Fruit fly (Drosophila melanogaster) whole organism, embryonic: ENCODE data around the gene mthl6.

Experiments used
- BEAF-32 ChIP-seq: fragments of 200-800 bp; sonication (Bioruptor generic); optimal IDR thresholded peaks from 3 replicates; lab custom pipeline; 2017; ENCODE audit warnings: missing biosample characterization, missing genetic modification characterization, mild to moderate bottlenecking, moderate library complexity, missing genetic modification reagents
- Blimp-1 ChIP-seq: fragments of 200-800 bp; sonication (Bioruptor generic); optimal IDR thresholded peaks from 3 replicates; lab custom pipeline; 2018; ENCODE audit warnings: missing biosample characterization, missing genetic modification characterization, mild to moderate bottlenecking, moderate library complexity, missing genetic modification reagents
- CG10654 ChIP-seq: fragments of 200-800 bp; sonication (Bioruptor generic); optimal IDR thresholded peaks from 2 replicates; lab custom pipeline; 2016; ENCODE audit warnings: missing biosample characterization, missing genetic modification characterization
- CG11723 ChIP-seq: fragments of 200-800 bp; sonication (Bioruptor generic); optimal IDR thresholded peaks from 2 replicates; lab custom pipeline; 2017; ENCODE audit warnings: missing biosample characterization, mild to moderate bottlenecking, missing genetic modification characterization
- CG12769 ChIP-seq: fragments of 200-800 bp; sonication (Bioruptor generic); optimal IDR thresholded peaks from 2 replicates; lab custom pipeline; 2019; ENCODE audit warnings: missing biosample characterization, mild to moderate bottlenecking, missing genetic modification characterization, moderate library complexity
- CG14860 ChIP-seq: fragments of 200-800 bp; sonication (Bioruptor generic); IDR thresholded peaks from 3 replicates; pipeline ENCODE4 v1.3.6; 2022; ENCODE audit warnings: missing biosample characterization, missing genetic modification characterization; ENCODE audit not compliant: partially characterized antibody
- CG1647 ChIP-seq: fragments of 200-800 bp; sonication (Bioruptor generic); optimal IDR thresholded peaks from 3 replicates; lab custom pipeline; 2016; ENCODE audit warnings: missing biosample characterization, missing genetic modification characterization
- CG16813 ChIP-seq: fragments of 200-800 bp; sonication (Bioruptor generic); IDR thresholded peaks from 3 replicates; pipeline ENCODE4 v1.3.6; 2022; ENCODE audit warnings: missing biosample characterization, missing genetic modification characterization; ENCODE audit not compliant: partially characterized antibody
- CG2120 ChIP-seq: fragments of 200-800 bp; sonication (Bioruptor generic); optimal IDR thresholded peaks from 3 replicates; lab custom pipeline; 2016; ENCODE audit warnings: missing biosample characterization, missing genetic modification characterization
- CG2129 ChIP-seq: fragments of 200-800 bp; sonication (Bioruptor generic); IDR thresholded peaks from 2 replicates; pipeline ENCODE4 v1.3.6; 2022; ENCODE audit warnings: missing biosample characterization, missing genetic modification characterization; ENCODE audit not compliant: partially characterized antibody
- CG3726 ChIP-seq: fragments of 200-800 bp; sonication (Bioruptor generic); IDR thresholded peaks from 3 replicates; pipeline ENCODE4, ENCODE4 v1.3.6; 2022; ENCODE audit warnings: missing biosample characterization, missing genetic modification characterization
- CG4424 ChIP-seq: fragments of 200-800 bp; sonication (Bioruptor generic); optimal IDR thresholded peaks from 3 replicates; lab custom pipeline; 2016; ENCODE audit warnings: missing biosample characterization, missing genetic modification characterization
- CG7839 ChIP-seq: fragments of 200-800 bp; sonication (Bioruptor generic); optimal IDR thresholded peaks from 3 replicates; lab custom pipeline; 2018; ENCODE audit warnings: missing biosample characterization, mild to moderate bottlenecking, missing genetic modification characterization, moderate library complexity
- CG8924 ChIP-seq: fragments of 200-800 bp; optimal IDR thresholded peaks from 3 replicates; lab custom pipeline; 2019; ENCODE audit warnings: missing biosample characterization, mild to moderate bottlenecking, missing genetic modification characterization, moderate library complexity
- CG9215 ChIP-seq: fragments of 200-800 bp; sonication (Bioruptor generic); IDR thresholded peaks from 2 replicates; pipeline ENCODE4 v1.3.6; 2022; ENCODE audit warnings: missing biosample characterization, missing genetic modification characterization
- D ChIP-seq, 2 experiments: fragments of 200-800 bp in 1 of 2; fragments of >200 bp in 1 of 2; sonication (Bioruptor generic) in 1 of 2; optimal IDR thresholded peaks; 2 replicates in 1 of 2; 3 replicates in 1 of 2; lab custom pipeline; 2017; ENCODE audit warnings: mild to moderate bottlenecking in 1 of 2, missing biosample characterization in 1 of 2, missing genetic modification characterization in 1 of 2, missing genetic modification reagents in 1 of 2
- Dip3 ChIP-seq: fragments of 200-800 bp; sonication (Bioruptor generic); optimal IDR thresholded peaks from 3 replicates; lab custom pipeline; 2016; ENCODE audit warnings: missing biosample characterization, missing genetic modification characterization
- Doc3 ChIP-seq: fragments of 200-800 bp; sonication (Bioruptor generic); IDR thresholded peaks from 3 replicates; pipeline ENCODE4 v1.3.6; 2022; ENCODE audit warnings: missing biosample characterization, missing genetic modification characterization; ENCODE audit not compliant: partially characterized antibody
- Dref ChIP-seq: fragments of 200-800 bp; sonication (Bioruptor generic); IDR thresholded peaks from 2 replicates; pipeline ENCODE4 v1.3.6; 2022; ENCODE audit warnings: missing biosample characterization, missing genetic modification characterization
- Drgx ChIP-seq: fragments of 200-800 bp; sonication (Bioruptor generic); IDR thresholded peaks from 2 replicates; pipeline ENCODE4 v1.3.6; 2022; ENCODE audit warnings: missing biosample characterization, missing genetic modification characterization
- Fer1 ChIP-seq: fragments of 200-800 bp; sonication (Bioruptor generic); optimal IDR thresholded peaks from 2 replicates; lab custom pipeline; 2017; ENCODE audit warnings: missing biosample characterization, mild to moderate bottlenecking, missing genetic modification characterization
- GATAe ChIP-seq: fragments of 200-800 bp; sonication (Bioruptor generic); conservative IDR thresholded peaks from 2 replicates; pipeline ENCODE4 v1.3.6; 2022; ENCODE audit warnings: missing biosample characterization, missing genetic modification characterization
- HHEX ChIP-seq: fragments of 200-800 bp; sonication (Bioruptor generic); optimal IDR thresholded peaks from 3 replicates; lab custom pipeline; 2017; ENCODE audit warnings: missing biosample characterization, mild to moderate bottlenecking, missing genetic modification characterization, missing genetic modification reagents
- HLH3B ChIP-seq: fragments of 200-800 bp; sonication (Bioruptor generic); IDR thresholded peaks from 2 replicates; pipeline ENCODE4 v1.3.6; 2022; ENCODE audit warnings: missing biosample characterization, missing genetic modification characterization
- Hr39 ChIP-seq: fragments of >200 bp; optimal IDR thresholded peaks from 2 replicates; lab custom pipeline; 2017
- NFAT ChIP-seq: fragments of 200-800 bp; sonication (Bioruptor generic); IDR thresholded peaks from 2 replicates; pipeline ENCODE4 v1.3.6; 2022; ENCODE audit warnings: missing biosample characterization, missing genetic modification characterization
- Opbp ChIP-seq: fragments of 200-800 bp; sonication (Bioruptor generic); IDR thresholded peaks from 3 replicates; pipeline ENCODE4 v1.3.6; 2022; ENCODE audit warnings: missing biosample characterization, missing genetic modification characterization; ENCODE audit not compliant: partially characterized antibody
- PHDP ChIP-seq: fragments of 200-800 bp; sonication (Bioruptor generic); optimal IDR thresholded peaks from 3 replicates; lab custom pipeline; 2018; ENCODE audit warnings: missing biosample characterization, mild to moderate bottlenecking, missing genetic modification characterization, moderate library complexity
- Scr ChIP-seq: fragments of 200-800 bp; sonication (Bioruptor generic); IDR thresholded peaks from 2 replicates; pipeline ENCODE4 v1.3.6; 2022; ENCODE audit warnings: missing biosample characterization, missing genetic modification characterization; ENCODE audit not compliant: partially characterized antibody
- Sry-β ChIP-seq: fragments of 200-800 bp; sonication (Bioruptor generic); optimal IDR thresholded peaks from 2 replicates; lab custom pipeline; 2018; ENCODE audit warnings: missing biosample characterization, mild to moderate bottlenecking, missing genetic modification characterization, moderate library complexity
- TFAM ChIP-seq: fragments of 200-800 bp; sonication (Bioruptor generic); optimal IDR thresholded peaks from 2 replicates; lab custom pipeline; 2017; ENCODE audit warnings: missing biosample characterization, missing genetic modification characterization, inconsistent platforms
- aop ChIP-seq: fragments of 200-800 bp; sonication (Bioruptor generic); IDR thresholded peaks from 2 replicates; pipeline ENCODE4 v1.3.6; 2022; ENCODE audit warnings: missing biosample characterization, missing genetic modification characterization
- crc ChIP-seq: fragments of 200-800 bp; sonication (Bioruptor generic); optimal IDR thresholded peaks from 2 replicates; lab custom pipeline; 2016; ENCODE audit warnings: missing biosample characterization, missing genetic modification characterization
- dpn ChIP-seq, 2 experiments: fragments of 200-800 bp; sonication (Bioruptor generic); optimal IDR thresholded peaks; 3 replicates each; lab custom pipeline; 2016; ENCODE audit warnings: missing biosample characterization in 2 of 2, missing genetic modification characterization in 2 of 2
- esg ChIP-seq: fragments of 200-800 bp; sonication (Bioruptor generic); conservative IDR thresholded peaks from 2 replicates; pipeline ENCODE4 v1.3.6; 2022; ENCODE audit warnings: missing biosample characterization, missing genetic modification characterization
- gce ChIP-seq: fragments of 200-800 bp; sonication (Bioruptor generic); IDR thresholded peaks from 3 replicates; pipeline ENCODE4 v1.3.6; 2022; ENCODE audit warnings: missing biosample characterization, missing genetic modification characterization
- gsb-n ChIP-seq: fragments of 200-800 bp; sonication (Bioruptor generic); optimal IDR thresholded peaks from 3 replicates; lab custom pipeline; 2018; ENCODE audit warnings: missing biosample characterization, mild to moderate bottlenecking, missing genetic modification characterization
- ind ChIP-seq: fragments of 200-800 bp; sonication (Bioruptor generic); optimal IDR thresholded peaks from 3 replicates; lab custom pipeline; 2016; ENCODE audit warnings: missing biosample characterization, missing genetic modification characterization
- jumu ChIP-seq: fragments of 200-800 bp; sonication (Bioruptor generic); optimal IDR thresholded peaks from 3 replicates; lab custom pipeline; 2016; ENCODE audit warnings: missing biosample characterization, missing genetic modification characterization
- kni ChIP-seq: fragments of 200-800 bp; sonication (Bioruptor generic); optimal IDR thresholded peaks from 3 replicates; lab custom pipeline; 2017; ENCODE audit warnings: mild to moderate bottlenecking, missing biosample characterization, missing genetic modification reagents, missing genetic modification characterization
- nerfin-1 ChIP-seq: fragments of 200-800 bp; sonication (Bioruptor generic); optimal IDR thresholded peaks from 3 replicates; lab custom pipeline; 2019; ENCODE audit warnings: missing biosample characterization, mild to moderate bottlenecking, missing genetic modification characterization, moderate library complexity
- otp ChIP-seq: fragments of 200-800 bp; sonication (Bioruptor generic); IDR thresholded peaks from 3 replicates; pipeline ENCODE4, ENCODE4 v1.3.6; 2022; ENCODE audit warnings: missing biosample characterization, missing genetic modification characterization
- p53 ChIP-seq: fragments of 200-800 bp; sonication (Bioruptor generic); optimal IDR thresholded peaks from 2 replicates; lab custom pipeline; 2016; ENCODE audit warnings: missing biosample characterization, missing genetic modification characterization
- psq ChIP-seq: fragments of 200-800 bp; sonication (Bioruptor generic); optimal IDR thresholded peaks from 2 replicates; lab custom pipeline; 2017; ENCODE audit warnings: missing biosample characterization, missing genetic modification characterization
- sc ChIP-seq, 3 experiments: fragments of >200 bp in 2 of 3; fragments of 200-800 bp in 1 of 3; sonication (Bioruptor generic) in 1 of 3; optimal IDR thresholded peaks; 2 replicates in 2 of 3; 3 replicates in 1 of 3; lab custom pipeline; 2017; ENCODE audit warnings: mild to moderate bottlenecking in 1 of 3, missing biosample characterization in 1 of 3, missing genetic modification characterization in 1 of 3, missing genetic modification reagents in 1 of 3
- sob ChIP-seq: fragments of 200-800 bp; sonication (Bioruptor generic); IDR thresholded peaks from 2 replicates; pipeline ENCODE4 v1.3.6; 2022; ENCODE audit warnings: missing biosample characterization, missing genetic modification characterization
- wdn ChIP-seq: fragments of 200-800 bp; sonication (Bioruptor generic); IDR thresholded peaks from 2 replicates; pipeline ENCODE4 v1.3.6; 2022; ENCODE audit warnings: missing biosample characterization, missing genetic modification characterization
- zfh2 ChIP-seq: fragments of 200-800 bp; sonication (Bioruptor generic); optimal IDR thresholded peaks from 2 replicates; lab custom pipeline; 2016; ENCODE audit warnings: missing biosample characterization, missing genetic modification characterization

The mthl6 gene

dm6 chr3L:7528380-7529080 is 42.8 kb downstream of the mthl6 start, which contains the start of gene lqf (continued):
- no peak for TF ChIP-seq jumu (GFP tag; lab: Kevin White, UChicago)
- no peak for TF ChIP-seq GATAe
- TF ChIP-seq Doc3: peak; percentile 77
- TF ChIP-seq dpn (GFP tag; optimal IDR thresholded peaks at IDR 0.05; lab: Kevin White, UChicago): no peak
- TF ChIP-seq Blimp-1 (GFP tag; lab: Kevin White, UChicago): no peak
- TF ChIP-seq CG8924 (tag; lab: Kevin White, UChicago): no peak
- TF ChIP-seq CG3726 (GFP tag; lab: Robert Waterston, UW): no peak
- TF ChIP-seq Dip3 (GFP tag; lab: Kevin White, UChicago): no peak
- no peak for TF ChIP-seq p53 (GFP tag; lab: Kevin White, UChicago)
- peak; percentile 40 for TF ChIP-seq CG2120
- TF ChIP-seq nerfin-1 (tag; lab: Kevin White, UChicago): peak; percentile 2
- TF ChIP-seq kni (GFP tag; lab: Kevin White, UChicago): no peak
- TF ChIP-seq sc (optimal IDR thresholded peaks at IDR 0.05; lab: Kevin White, UChicago): no peak
- no peak for TF ChIP-seq sc (GFP tag; optimal IDR thresholded peaks at IDR 0.05; lab: Kevin White, UChicago)
- TF ChIP-seq CG2129 (GFP tag; lab: Robert Waterston, UW): peak; percentile 66
- peak; percentile 1 for TF ChIP-seq CG7839 (tag; lab: Kevin White, UChicago)
- TF ChIP-seq crc (GFP tag; lab: Kevin White, UChicago): no peak
- peak; percentile 13 for TF ChIP-seq gsb-n (tag; lab: Kevin White, UChicago)
- peak; percentile 93 for TF ChIP-seq CG16813
- no peak for TF ChIP-seq NFAT (GFP tag; lab: Robert Waterston, UW)
- TF ChIP-seq Opbp (GFP tag; lab: Robert Waterston, UW): peak; percentile 87; the same call in 2 of the 3 replicates
- TF ChIP-seq CG11723 (GFP tag; lab: Kevin White, UChicago): no peak
- TF ChIP-seq zfh2 (GFP tag; lab: Kevin White, UChicago): no peak
- no peak for TF ChIP-seq D (optimal IDR thresholded peaks at IDR 0.05; lab: Kevin White, UChicago)
- no peak for TF ChIP-seq D (GFP tag; optimal IDR thresholded peaks at IDR 0.05; lab: Kevin White, UChicago)
- TF ChIP-seq CG10654 (GFP tag; lab: Kevin White, UChicago): no peak
- no peak for TF ChIP-seq aop (GFP tag; lab: Robert Waterston, UW)
- no peak for TF ChIP-seq CG12769
- peak; percentile 79 for TF ChIP-seq Dref (GFP tag; lab: Robert Waterston, UW)
- TF ChIP-seq CG4424 (GFP tag; lab: Kevin White, UChicago): no peak
- no peak for TF ChIP-seq CG9215 (GFP tag; lab: Robert Waterston, UW)
- TF ChIP-seq Scr: peak; percentile 92
- TF ChIP-seq sob (GFP tag; lab: Robert Waterston, UW): 0 out of 2 replicates have a peak, but pooled peaks have one; percentile 23
- no peak for TF ChIP-seq gce (GFP tag; lab: Robert Waterston, UW)
- TF ChIP-seq ind (GFP tag; lab: Kevin White, UChicago): peak; percentile 6
- peak; percentile 1 for TF ChIP-seq psq (GFP tag; lab: Kevin White, UChicago)
- TF ChIP-seq CG14860: peak; percentile 90
- no peak for TF ChIP-seq HHEX (GFP tag; lab: Kevin White, UChicago)
- no peak for TF ChIP-seq TFAM
- TF ChIP-seq BEAF-32 (GFP tag; lab: Kevin White, UChicago): peak; percentile 92
- no peak for TF ChIP-seq esg (GFP tag; lab: Robert Waterston, UW)
- no peak for TF ChIP-seq Fer1 (GFP tag; lab: Kevin White, UChicago)
- no peak for TF ChIP-seq HLH3B (GFP tag; lab: Robert Waterston, UW)
- no peak for TF ChIP-seq wdn (GFP tag; lab: Robert Waterston, UW)
- TF ChIP-seq CG1647: no peak
- no peak for TF ChIP-seq Sry-β (GFP tag; lab: Kevin White, UChicago)
- TF ChIP-seq PHDP (tag; lab: Kevin White, UChicago): no peak
- TF ChIP-seq Hr39 (lab: Kevin White, UChicago): no peak
- no peak for TF ChIP-seq otp (GFP tag; lab: Robert Waterston, UW)
- no peak for TF ChIP-seq Drgx
